Fruit fly (Drosophila melanogaster): ENCODE results near the gene CG14075.

Gene CG14075

DNA sequence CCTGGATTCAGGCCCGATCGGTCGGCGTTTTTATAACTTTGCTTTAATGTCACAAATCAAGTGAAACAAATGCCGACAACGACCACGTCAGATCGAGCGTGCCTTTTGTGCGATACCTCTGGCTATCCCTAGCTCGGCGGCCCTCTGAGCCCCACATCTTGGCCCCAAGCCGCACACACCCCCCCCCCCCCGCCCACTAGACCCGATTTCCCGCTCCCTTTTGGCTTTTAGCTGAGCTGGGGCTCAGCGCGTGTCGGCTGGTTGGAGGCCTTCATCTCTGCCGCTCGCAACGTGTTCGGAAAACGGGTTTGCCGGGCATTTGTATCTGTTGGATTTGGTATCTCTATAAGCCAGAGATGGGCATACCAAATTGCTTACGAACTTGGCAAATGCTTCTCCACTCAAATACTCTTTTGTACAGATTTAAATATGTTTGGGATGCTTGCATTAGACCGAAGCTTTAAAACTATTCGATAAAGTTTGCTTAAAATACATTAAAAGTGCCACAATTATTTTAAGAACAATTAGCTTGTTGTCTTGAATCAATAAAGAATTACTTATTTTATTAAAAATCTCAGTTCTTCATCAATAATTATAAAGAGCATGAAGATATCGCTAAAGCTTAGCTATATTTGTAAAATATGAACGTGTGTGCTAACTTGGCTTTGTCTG, 31.5 kb downstream of the CG14075 start (continued):
- peak; percentile 26; the same call in 1 of the 2 replicates for TF ChIP-seq esg (GFP tag; conservative IDR thresholded peaks at IDR 0.05)
- no peak for TF ChIP-seq grn (GFP tag; optimal IDR thresholded peaks at IDR 0.05)
- no peak for TF ChIP-seq Stat92E (GFP tag; optimal IDR thresholded peaks at IDR 0.05)
- TF ChIP-seq vnd (GFP tag; IDR thresholded peaks at IDR 0.05; ENCODE audit: partially characterized antibody): no peak
- peak; percentile 22 for TF ChIP-seq CG9437 (GFP tag; optimal IDR thresholded peaks at IDR 0.05)
- TF ChIP-seq CG11695 (GFP tag; IDR thresholded peaks at IDR 0.05): peak; percentile 62
- peak; percentile 60 for TF ChIP-seq CG2120 (GFP tag; optimal IDR thresholded peaks at IDR 0.05)
- no peak for TF ChIP-seq Elba2 (GFP tag; optimal IDR thresholded peaks at IDR 0.05)
- TF ChIP-seq phol (tag; optimal IDR thresholded peaks at IDR 0.05): peak; percentile 6
- TF ChIP-seq CG14441 (GFP tag; IDR thresholded peaks at IDR 0.05): peak; percentile 46
- TF ChIP-seq tap (tag; optimal IDR thresholded peaks at IDR 0.05): peak; percentile 1
- no peak for TF ChIP-seq D (optimal IDR thresholded peaks at IDR 0.05)
- no peak for TF ChIP-seq D (GFP tag; optimal IDR thresholded peaks at IDR 0.05)
- TF ChIP-seq CG17385 (GFP tag; optimal IDR thresholded peaks at IDR 0.05): peak; percentile 14
- no peak for TF ChIP-seq CG12219 (GFP tag; optimal IDR thresholded peaks at IDR 0.05)
- TF ChIP-seq CG10366 (GFP tag; IDR thresholded peaks at IDR 0.05): peak; percentile 12; the same call in 1 of the 2 replicates
- no peak for TF ChIP-seq CG15514 (GFP tag; optimal IDR thresholded peaks at IDR 0.05)
- no peak for TF ChIP-seq CG14710 (tag; optimal IDR thresholded peaks at IDR 0.05)
- peak; percentile 25 for TF ChIP-seq scrt (GFP tag; optimal IDR thresholded peaks at IDR 0.05)
- TF ChIP-seq CG2712 (tag; optimal IDR thresholded peaks at IDR 0.05): peak; percentile 7
- peak; percentile 35 for TF ChIP-seq Bteb2 (GFP tag; optimal IDR thresholded peaks at IDR 0.05)
- peak; percentile 11 for TF ChIP-seq abd-A (tag; optimal IDR thresholded peaks at IDR 0.05)
- peak; percentile 22 for TF ChIP-seq CG10267 (tag; optimal IDR thresholded peaks at IDR 0.05)
- peak; percentile 46; the same call in 1 of the 2 replicates for TF ChIP-seq Rfx (GFP tag; IDR thresholded peaks at IDR 0.05)
- TF ChIP-seq tgo (GFP tag; IDR thresholded peaks at IDR 0.05): peak; percentile 39; the same call in 2 of the 3 replicates
- TF ChIP-seq CG9932 (GFP tag; IDR thresholded peaks at IDR 0.05): peak; percentile 58
- 0 out of 2 replicates have a peak, but pooled peaks have one; percentile 39 for TF ChIP-seq CG32532 (GFP tag; IDR thresholded peaks at IDR 0.05)
- no peak for TF ChIP-seq Oaz (GFP tag; IDR thresholded peaks at IDR 0.05)
- 0 out of 3 replicates have a peak, but pooled peaks have one; percentile 16 for TF ChIP-seq CG7963 (GFP tag; IDR thresholded peaks at IDR 0.05; ENCODE audit: partially characterized antibody)
- TF ChIP-seq bigmax (GFP tag; optimal IDR thresholded peaks at IDR 0.05): no peak
- peak; percentile 1 for TF ChIP-seq Blimp-1 (GFP tag; optimal IDR thresholded peaks at IDR 0.05)
- TF ChIP-seq CG7357 (GFP tag; IDR thresholded peaks at IDR 0.05): peak; percentile 41; the same call in 1 of the 3 replicates
- TF ChIP-seq CG13424 (tag; optimal IDR thresholded peaks at IDR 0.05): peak; percentile 55
- TF ChIP-seq B-H1 (GFP tag; IDR thresholded peaks at IDR 0.05): no peak
- peak; percentile 75; the same call in 2 of the 4 replicates for TF ChIP-seq chinmo (GFP tag; IDR thresholded peaks at IDR 0.05; ENCODE audit: partially characterized antibody)
- peak; percentile 24 for TF ChIP-seq CG30403 (GFP tag; optimal IDR thresholded peaks at IDR 0.05)
- peak; percentile 33 for TF ChIP-seq CG6765 (GFP tag; optimal IDR thresholded peaks at IDR 0.05)
- TF ChIP-seq lilli (GFP tag; optimal IDR thresholded peaks at IDR 0.05): peak; percentile 51
- peak; percentile 26 for TF ChIP-seq Asciz (GFP tag; optimal IDR thresholded peaks at IDR 0.05)
- TF ChIP-seq kni (GFP tag; optimal IDR thresholded peaks at IDR 0.05): peak; percentile 87
- TF ChIP-seq CG7786 (GFP tag; optimal IDR thresholded peaks at IDR 0.05): peak; percentile 12
- TF ChIP-seq CoRest (tag; optimal IDR thresholded peaks at IDR 0.05): peak; percentile 47
- TF ChIP-seq nmo (GFP tag; optimal IDR thresholded peaks at IDR 0.05): peak; percentile 36
- TF ChIP-seq hbn (GFP tag; IDR thresholded peaks at IDR 0.05; ENCODE audit: partially characterized antibody): no peak
- peak; percentile 5 for TF ChIP-seq salm (tag; optimal IDR thresholded peaks at IDR 0.05)
- TF ChIP-seq CG6689 (GFP tag; IDR thresholded peaks at IDR 0.05): 0 out of 2 replicates have a peak, but pooled peaks have one; percentile 16
- TF ChIP-seq NC2α (GFP tag; optimal IDR thresholded peaks at IDR 0.05): no peak
- no peak for TF ChIP-seq CG42726 (GFP tag; IDR thresholded peaks at IDR 0.05; ENCODE audit: partially characterized antibody)
